Worm (Caenorhabditis elegans): ENCODE results near the gene ceh-33.

DNA sequence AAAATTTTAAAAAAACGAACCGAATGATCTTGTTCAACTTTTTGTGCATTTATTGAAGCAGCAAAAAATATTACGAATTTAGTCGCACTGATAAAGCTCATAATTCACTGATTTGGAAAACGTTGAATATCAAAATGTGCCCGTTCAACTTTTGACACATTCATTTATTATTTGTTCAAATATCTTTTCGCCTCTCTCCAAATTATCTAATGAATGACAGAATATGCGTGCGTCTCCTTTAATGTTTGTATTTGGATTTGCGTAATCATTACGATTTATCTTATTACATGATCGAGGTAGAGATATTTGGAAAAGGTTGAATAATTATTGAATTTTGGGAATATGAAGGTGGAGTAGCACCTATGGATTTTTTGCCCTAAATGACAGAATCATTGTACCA is 25.0 kb upstream of the ceh-33 start, which contains the start of gene T09D3.3:
- TF ChIP-seq K02D7.2 (tag; optimal IDR thresholded peaks at IDR 0.05), result no peak
- no peak for TF ChIP-seq pha-4 (tag; optimal IDR thresholded peaks at IDR 0.05)
- no peak for TF ChIP-seq npax-4 (tag; optimal IDR thresholded peaks at IDR 0.05)
- no peak for TF ChIP-seq ceh-30 (tag; optimal IDR thresholded peaks at IDR 0.05)
- TF ChIP-seq nhr-11 (tag; optimal IDR thresholded peaks at IDR 0.05), result no peak
- TF ChIP-seq ceh-31 (tag; optimal IDR thresholded peaks at IDR 0.05), result no peak

Data from whole organism, late embryonic.